Worm (Caenorhabditis elegans) whole organism, L1 larva: ENCODE measurements around the gene C04E6.13.

ENCODE experiments used
- ceh-8 ChIP-seq: fragments of 200-800 bp; sonication (Bioruptor generic); optimal IDR thresholded peaks from 2 replicates; lab custom pipeline; 2018; ENCODE audit warnings: mild to moderate bottlenecking, missing genetic modification characterization, moderate library complexity, missing compliant biosample characterization
- elt-2 ChIP-seq: sonication (generic microtip); optimal IDR thresholded peaks from 2 replicates; lab custom pipeline; 2016; ENCODE audit warnings: missing genetic modification characterization, mild to moderate bottlenecking, inconsistent platforms, missing compliant biosample characterization, missing genetic modification reagents
- lin-15B ChIP-seq: fragments of 150-350 bp; sonication (generic microtip); optimal IDR thresholded peaks from 3 replicates; lab custom pipeline; 2014; ENCODE audit warnings: missing biosample characterization, missing genetic modification characterization
- tbx-2 ChIP-seq: sonication (generic microtip); optimal IDR thresholded peaks from 2 replicates; lab custom pipeline; 2016; ENCODE audit warnings: missing genetic modification characterization, missing compliant biosample characterization

DNA sequence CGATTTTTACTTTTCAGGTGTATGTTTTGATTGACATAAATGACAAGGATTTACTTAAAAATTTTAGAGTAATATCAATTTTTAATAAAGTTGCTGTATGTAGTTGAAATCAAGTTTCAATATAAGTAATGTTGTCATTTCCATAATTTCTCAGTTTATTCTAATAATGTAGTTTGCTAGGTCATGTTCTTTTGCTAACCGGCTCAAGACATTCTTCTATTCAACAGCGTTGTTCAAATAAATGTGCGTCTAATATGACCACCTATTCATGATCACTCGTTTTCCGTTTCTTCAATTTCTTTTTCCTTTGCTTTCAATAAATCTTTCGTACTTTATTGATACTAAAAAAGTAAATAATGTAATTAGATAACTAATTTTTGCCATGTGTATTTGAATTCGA is 32.5 kb upstream of the C04E6.13 start, which contains the start of gene C02G6.3:
- TF ChIP-seq tbx-2 (no peak), ceh-8 (GFP tag; lab: Kevin White, UChicago) (no peak), lin-15B (tag; lab: Kevin White, UChicago) (no peak), elt-2 (no peak)
